Worm (Caenorhabditis elegans): Measurements from ENCODE around the gene Y54G2A.16.
A peak's percentile ranks its signal among the peaks of the same experiment; 100 is the strongest.

Y54G2A.16 gene

ce11 chrIV:2809208-2809607 is 55.4 kb downstream of the Y54G2A.16 start, which contains the start of gene Y54G2A.76:
Gene Y54G2A.76, plus strand, starts transcription at chrIV:2809410.
- TF ChIP-seq ceh-28 (tag; optimal IDR thresholded peaks at IDR 0.05) (no peak), ceh-82 (tag; optimal IDR thresholded peaks at IDR 0.05) (no peak), nhr-25 (tag; optimal IDR thresholded peaks at IDR 0.05) (no peak), nhr-23 (tag; optimal IDR thresholded peaks at IDR 0.05) (peak; percentile 32), ceh-16 (tag; optimal IDR thresholded peaks at IDR 0.05) (no peak), nhr-77 (tag; optimal IDR thresholded peaks at IDR 0.05) (no peak), ama-1 (optimal IDR thresholded peaks at IDR 0.05) (no peak)

ce11 chrIV:2808154-2808553 is 56.5 kb downstream of the Y54G2A.16 start:
- no peak for TF ChIP-seq nhr-25 (tag; optimal IDR thresholded peaks at IDR 0.05)
- no peak for TF ChIP-seq ceh-16 (tag; optimal IDR thresholded peaks at IDR 0.05)
- TF ChIP-seq mdl-1 (tag; optimal IDR thresholded peaks at IDR 0.05), result no peak
- TF ChIP-seq ceh-28 (tag; optimal IDR thresholded peaks at IDR 0.05), result no peak
- no peak for TF ChIP-seq hmg-11 (tag; optimal IDR thresholded peaks at IDR 0.05)
- no peak for TF ChIP-seq fkh-2 (tag; optimal IDR thresholded peaks at IDR 0.05)
- TF ChIP-seq jun-1 (tag; optimal IDR thresholded peaks at IDR 0.05), result no peak
- no peak for TF ChIP-seq nhr-11 (tag; optimal IDR thresholded peaks at IDR 0.05)
- no peak for TF ChIP-seq ceh-82 (tag; optimal IDR thresholded peaks at IDR 0.05)
- no peak for TF ChIP-seq unc-62 (GFP tag; optimal IDR thresholded peaks at IDR 0.05)
- TF ChIP-seq nhr-28 (tag; optimal IDR thresholded peaks at IDR 0.05), result no peak

Measured in whole organism, L3 larva.